Worm (Caenorhabditis elegans): ENCODE data around the gene nspc-17.

Gene nspc-17

ce11 chrX:14505578-14506353, 19.2 kb downstream of the nspc-17 start:
- TF ChIP-seq zip-5 (tag; optimal IDR thresholded peaks at IDR 0.05) (no peak), K02D7.2 (tag; optimal IDR thresholded peaks at IDR 0.05) (no peak), ref-2 (tag; optimal IDR thresholded peaks at IDR 0.05) (peak; percentile 34), tbx-2 (tag; optimal IDR thresholded peaks at IDR 0.05) (peak; percentile 14), pha-2 (tag; optimal IDR thresholded peaks at IDR 0.05) (no peak), sox-2 (GFP tag; IDR thresholded peaks at IDR 0.05) (no peak), dve-1 (tag; optimal IDR thresholded peaks at IDR 0.05) (peak; percentile 25), syd-9 (tag; optimal IDR thresholded peaks at IDR 0.05) (no peak), hlh-13 (GFP tag; optimal IDR thresholded peaks at IDR 0.05) (no peak), pqm-1 (tag; optimal IDR thresholded peaks at IDR 0.05) (peak; percentile 14), ceh-2 (tag; optimal IDR thresholded peaks at IDR 0.05) (peak; percentile 8), ceh-18 (tag; optimal IDR thresholded peaks at IDR 0.05) (peak; percentile 53), F13H6.1 (tag; optimal IDR thresholded peaks at IDR 0.05) (no peak), unc-42 (tag; optimal IDR thresholded peaks at IDR 0.05) (no peak), sdc-2 (tag; optimal IDR thresholded peaks at IDR 0.05) (peak; percentile 52), elt-2 (tag; optimal IDR thresholded peaks at IDR 0.05) (peak; percentile 72)

ce11 chrX:14504551-14504902, 20.5 kb downstream of the nspc-17 start:
- TF ChIP-seq nfya-1 (tag; optimal IDR thresholded peaks at IDR 0.05) (no peak), tbx-7 (tag; optimal IDR thresholded peaks at IDR 0.05) (no peak), T23F11.4 (GFP tag; optimal IDR thresholded peaks at IDR 0.05) (no peak), elt-2 (tag; optimal IDR thresholded peaks at IDR 0.05) (peak; percentile 68), mec-3 (tag; optimal IDR thresholded peaks at IDR 0.05; ENCODE audit: borderline replicate concordance) (no peak), ref-2 (tag; optimal IDR thresholded peaks at IDR 0.05) (peak; percentile 33)

- TF ChIP-seq dmd-4 (tag; optimal IDR thresholded peaks at IDR 0.05; ENCODE audit: borderline replicate concordance) (no peak), ref-2 (tag; optimal IDR thresholded peaks at IDR 0.05) (no peak), pag-3 (tag; optimal IDR thresholded peaks at IDR 0.05; ENCODE audit: borderline replicate concordance) (no peak), pha-4 (tag; optimal IDR thresholded peaks at IDR 0.05) (no peak), hlh-6 (tag; optimal IDR thresholded peaks at IDR 0.05) (no peak), K09A11.1 (tag; optimal IDR thresholded peaks at IDR 0.05; ENCODE audit: insufficient read depth) (no peak), fkh-6 (tag; optimal IDR thresholded peaks at IDR 0.05) (no peak), syd-9 (tag; optimal IDR thresholded peaks at IDR 0.05) (no peak), C08G9.2 (tag; optimal IDR thresholded peaks at IDR 0.05) (no peak), unc-55 (GFP tag; optimal IDR thresholded peaks at IDR 0.05) (no peak), F13H6.1 (tag; optimal IDR thresholded peaks at IDR 0.05) (no peak), sox-2 (GFP tag; IDR thresholded peaks at IDR 0.05) (peak; percentile 3; the same call in 1 of the 2 replicates), tbx-2 (tag; optimal IDR thresholded peaks at IDR 0.05) (peak; percentile 56), zip-5 (tag; optimal IDR thresholded peaks at IDR 0.05) (no peak), madf-2 (tag; optimal IDR thresholded peaks at IDR 0.05) (no peak), che-1 (tag; optimal IDR thresholded peaks at IDR 0.05) (no peak), gmeb-2 (tag; optimal IDR thresholded peaks at IDR 0.05) (no peak), Y22D7AL.16 (tag; optimal IDR thresholded peaks at IDR 0.05) (no peak), pat-9 (tag; optimal IDR thresholded peaks at IDR 0.05) (no peak), ets-4 (tag; optimal IDR thresholded peaks at IDR 0.05) (no peak), ceh-45 (GFP tag; IDR thresholded peaks at IDR 0.05) (no peak), unc-86 (tag; optimal IDR thresholded peaks at IDR 0.05) (no peak), lin-11 (tag; optimal IDR thresholded peaks at IDR 0.05) (no peak), ceh-48 (tag; optimal IDR thresholded peaks at IDR 0.05) (no peak), mec-3 (tag; optimal IDR thresholded peaks at IDR 0.05; ENCODE audit: borderline replicate concordance) (no peak), fkh-10 (GFP tag; optimal IDR thresholded peaks at IDR 0.05) (no peak), pros-1 (tag; optimal IDR thresholded peaks at IDR 0.05) (peak; percentile 10), ceh-14 (tag; optimal IDR thresholded peaks at IDR 0.05) (no peak), C38D4.7 (GFP tag; optimal IDR thresholded peaks at IDR 0.05) (no peak), dve-1 (tag; optimal IDR thresholded peaks at IDR 0.05) (no peak), ztf-16 (tag; optimal IDR thresholded peaks at IDR 0.05) (no peak), ceh-31 (tag; optimal IDR thresholded peaks at IDR 0.05) (peak; percentile 16), ceh-18 (tag; optimal IDR thresholded peaks at IDR 0.05) (peak; percentile 0), pqm-1 (tag; optimal IDR thresholded peaks at IDR 0.05) (no peak), rnt-1 (tag; optimal IDR thresholded peaks at IDR 0.05) (peak; percentile 36)
Measured at ce11 chrX:14503800-14504550, 21.0 kb downstream of the nspc-17 start, which contains the start of gene M163.1. Gene M163.1 (minus strand): TSS chrX:14503824.
